Fruit fly (Drosophila melanogaster) whole organism, embryonic: ENCODE measurements around the gene Gld2.
A peak's percentile ranks its signal among the peaks of the same experiment; 100 is the strongest.

Experiments used
- Bdp1 ChIP-seq: fragments of 200-800 bp; sonication (Bioruptor generic); optimal IDR thresholded peaks from 3 replicates; lab custom pipeline; 2016; ENCODE audit warnings: missing biosample characterization, missing genetic modification characterization
- Blimp-1 ChIP-seq: fragments of 200-800 bp; sonication (Bioruptor generic); optimal IDR thresholded peaks from 3 replicates; lab custom pipeline; 2018; ENCODE audit warnings: missing biosample characterization, missing genetic modification characterization, mild to moderate bottlenecking, moderate library complexity, missing genetic modification reagents
- CG11696 ChIP-seq: fragments of 200-800 bp; sonication (Bioruptor generic); IDR thresholded peaks from 2 replicates; pipeline ENCODE4 v1.3.6; 2022; ENCODE audit warnings: missing biosample characterization, missing genetic modification characterization
- CG12219 ChIP-seq: fragments of 200-800 bp; sonication (Bioruptor generic); optimal IDR thresholded peaks from 3 replicates; lab custom pipeline; 2018; ENCODE audit warnings: missing biosample characterization, mild to moderate bottlenecking, missing genetic modification characterization
- CG1233 ChIP-seq: fragments of 200-800 bp; sonication (Bioruptor generic); optimal IDR thresholded peaks from 4 replicates; lab custom pipeline; 2018; ENCODE audit warnings: missing biosample characterization, mild to moderate bottlenecking, missing genetic modification characterization
- CG12659 ChIP-seq: fragments of 200-800 bp; sonication (Bioruptor generic); optimal IDR thresholded peaks from 3 replicates; lab custom pipeline; 2017; ENCODE audit warnings: mild to moderate bottlenecking, missing biosample characterization, missing genetic modification reagents, missing genetic modification characterization
- CG1529 ChIP-seq: fragments of 200-800 bp; sonication (Bioruptor generic); optimal IDR thresholded peaks from 3 replicates; lab custom pipeline; 2018; ENCODE audit warnings: missing biosample characterization, missing genetic modification characterization
- CG1602 ChIP-seq: fragments of 200-800 bp; sonication (Bioruptor generic); optimal IDR thresholded peaks from 3 replicates; lab custom pipeline; 2016; ENCODE audit warnings: missing biosample characterization, missing genetic modification characterization
- CG1647 ChIP-seq: fragments of 200-800 bp; sonication (Bioruptor generic); optimal IDR thresholded peaks from 3 replicates; lab custom pipeline; 2016; ENCODE audit warnings: missing biosample characterization, missing genetic modification characterization
- CG16815 ChIP-seq: fragments of 200-800 bp; sonication (Bioruptor generic); optimal IDR thresholded peaks from 3 replicates; lab custom pipeline; 2017; ENCODE audit warnings: missing biosample characterization, mild to moderate bottlenecking, missing genetic modification characterization
- CG17385 ChIP-seq: fragments of 200-800 bp; sonication (Bioruptor generic); optimal IDR thresholded peaks from 3 replicates; lab custom pipeline; 2018; ENCODE audit warnings: missing biosample characterization, mild to moderate bottlenecking, missing genetic modification characterization
- CG18262 ChIP-seq: fragments of 200-800 bp; optimal IDR thresholded peaks from 3 replicates; lab custom pipeline; 2019; ENCODE audit warnings: missing biosample characterization, mild to moderate bottlenecking, missing genetic modification characterization, moderate library complexity
- CG2712 ChIP-seq: fragments of 200-800 bp; optimal IDR thresholded peaks from 3 replicates; lab custom pipeline; 2019; ENCODE audit warnings: missing biosample characterization, mild to moderate bottlenecking, missing genetic modification characterization, moderate library complexity
- CG3847 ChIP-seq: fragments of 200-800 bp; sonication (Bioruptor generic); IDR thresholded peaks from 2 replicates; pipeline ENCODE4 v1.3.6; 2022; ENCODE audit warnings: missing biosample characterization, missing genetic modification characterization
- CG3995 ChIP-seq: fragments of 200-800 bp; sonication (Bioruptor generic); optimal IDR thresholded peaks from 3 replicates; lab custom pipeline; 2016; ENCODE audit warnings: missing biosample characterization, missing genetic modification characterization
- CG4360 ChIP-seq: fragments of 200-800 bp; sonication (Bioruptor generic); IDR thresholded peaks from 2 replicates; pipeline ENCODE4 v1.3.6; 2022; ENCODE audit warnings: missing biosample characterization, missing genetic modification characterization
- CG5245 ChIP-seq: fragments of 200-800 bp; sonication (Bioruptor generic); optimal IDR thresholded peaks from 3 replicates; lab custom pipeline; 2016; ENCODE audit warnings: missing biosample characterization, missing genetic modification characterization
- CG6813 ChIP-seq: fragments of 200-800 bp; sonication (Bioruptor generic); optimal IDR thresholded peaks from 2 replicates; lab custom pipeline; 2017; ENCODE audit warnings: missing biosample characterization, missing genetic modification characterization, mild to moderate bottlenecking, moderate library complexity, missing genetic modification reagents
- CG7839 ChIP-seq: fragments of 200-800 bp; sonication (Bioruptor generic); optimal IDR thresholded peaks from 3 replicates; lab custom pipeline; 2018; ENCODE audit warnings: missing biosample characterization, mild to moderate bottlenecking, missing genetic modification characterization, moderate library complexity
- CG9727 ChIP-seq: fragments of 200-800 bp; sonication (Bioruptor generic); optimal IDR thresholded peaks from 3 replicates; lab custom pipeline; 2017; ENCODE audit warnings: missing biosample characterization, mild to moderate bottlenecking, missing genetic modification characterization
- CHES-1-like ChIP-seq: fragments of 200-800 bp; sonication (Bioruptor generic); optimal IDR thresholded peaks from 2 replicates; lab custom pipeline; 2016; ENCODE audit warnings: missing biosample characterization, missing genetic modification characterization
- Dref ChIP-seq: fragments of 200-800 bp; sonication (Bioruptor generic); IDR thresholded peaks from 2 replicates; pipeline ENCODE4 v1.3.6; 2022; ENCODE audit warnings: missing biosample characterization, missing genetic modification characterization
- Drgx ChIP-seq: fragments of 200-800 bp; sonication (Bioruptor generic); IDR thresholded peaks from 2 replicates; pipeline ENCODE4 v1.3.6; 2022; ENCODE audit warnings: missing biosample characterization, missing genetic modification characterization
- Myb ChIP-seq: fragments of 200-800 bp; sonication (Bioruptor generic); optimal IDR thresholded peaks from 2 replicates; lab custom pipeline; 2016; ENCODE audit warnings: missing biosample characterization, missing genetic modification characterization
- Oli ChIP-seq: fragments of 200-800 bp; sonication (Bioruptor generic); optimal IDR thresholded peaks from 2 replicates; lab custom pipeline; 2018; ENCODE audit warnings: missing biosample characterization, mild to moderate bottlenecking, missing genetic modification characterization, moderate library complexity
- Pdp1 ChIP-seq, 2 experiments: fragments of 200-800 bp; sonication (Bioruptor generic); optimal IDR thresholded peaks; 3 replicates each; lab custom pipeline; 2016; ENCODE audit warnings: missing biosample characterization in 2 of 2, missing genetic modification characterization in 2 of 2, mild to moderate bottlenecking in 1 of 2, moderate library complexity in 1 of 2
- Spps ChIP-seq: fragments of 200-800 bp; sonication (Bioruptor generic); optimal IDR thresholded peaks from 2 replicates; lab custom pipeline; 2018; ENCODE audit warnings: missing biosample characterization, mild to moderate bottlenecking, missing genetic modification characterization
- Xbp1 ChIP-seq: fragments of 200-800 bp; sonication (Bioruptor generic); optimal IDR thresholded peaks from 3 replicates; lab custom pipeline; 2016; ENCODE audit warnings: missing biosample characterization, mild to moderate bottlenecking, missing genetic modification characterization
- Xrp1 ChIP-seq: fragments of 200-800 bp; sonication (Bioruptor generic); IDR thresholded peaks from 2 replicates; pipeline ENCODE4 v1.3.6; 2022; ENCODE audit warnings: missing biosample characterization, missing genetic modification characterization
- ap ChIP-seq: fragments of 200-800 bp; sonication (Bioruptor generic); IDR thresholded peaks from 2 replicates; pipeline ENCODE4 v1.3.6; 2022; ENCODE audit warnings: missing biosample characterization, missing genetic modification characterization
- bcd ChIP-seq: fragments of 200-800 bp; sonication (Bioruptor generic); optimal IDR thresholded peaks from 2 replicates; lab custom pipeline; 2017; ENCODE audit warnings: missing biosample characterization, mild to moderate bottlenecking, missing genetic modification characterization
- cato ChIP-seq: fragments of 200-800 bp; sonication (Bioruptor generic); optimal IDR thresholded peaks from 2 replicates; lab custom pipeline; 2016; ENCODE audit warnings: missing biosample characterization, missing genetic modification characterization, borderline replicate concordance
- en ChIP-seq: fragments of 200-800 bp; sonication (Bioruptor generic); optimal IDR thresholded peaks from 2 replicates; lab custom pipeline; 2016; ENCODE audit warnings: missing biosample characterization, missing genetic modification characterization
- fru ChIP-seq: fragments of >200 bp; optimal IDR thresholded peaks from 2 replicates; lab custom pipeline; 2017
- gsb-n ChIP-seq: fragments of 200-800 bp; sonication (Bioruptor generic); optimal IDR thresholded peaks from 3 replicates; lab custom pipeline; 2018; ENCODE audit warnings: missing biosample characterization, mild to moderate bottlenecking, missing genetic modification characterization
- ken ChIP-seq: fragments of 200-800 bp; sonication (Bioruptor generic); IDR thresholded peaks from 3 replicates; pipeline ENCODE4 v1.3.6; 2022; ENCODE audit warnings: missing biosample characterization, missing genetic modification characterization
- lmd ChIP-seq: fragments of 200-800 bp; sonication (Bioruptor generic); IDR thresholded peaks from 2 replicates; pipeline ENCODE4 v1.3.6; 2022; ENCODE audit warnings: missing biosample characterization, missing genetic modification characterization
- pfk ChIP-seq: fragments of 200-800 bp; sonication (Bioruptor generic); optimal IDR thresholded peaks from 2 replicates; lab custom pipeline; 2018; ENCODE audit warnings: missing biosample characterization, mild to moderate bottlenecking, missing genetic modification characterization, moderate library complexity
- phol ChIP-seq: fragments of 200-800 bp; sonication (Bioruptor generic); optimal IDR thresholded peaks from 3 replicates; lab custom pipeline; 2018; ENCODE audit warnings: missing biosample characterization, mild to moderate bottlenecking, missing genetic modification characterization, moderate library complexity
- ranshi ChIP-seq: fragments of 200-800 bp; sonication (Bioruptor generic); IDR thresholded peaks from 2 replicates; pipeline ENCODE4 v1.3.6; 2022; ENCODE audit warnings: missing biosample characterization, missing genetic modification characterization
- row ChIP-seq: fragments of 200-800 bp; sonication (Bioruptor generic); IDR thresholded peaks from 3 replicates; pipeline ENCODE4 v1.3.6; 2022; ENCODE audit warnings: missing biosample characterization, missing genetic modification characterization
- salm ChIP-seq: fragments of 200-800 bp; sonication (Bioruptor generic); optimal IDR thresholded peaks from 2 replicates; lab custom pipeline; 2018; ENCODE audit warnings: missing biosample characterization, mild to moderate bottlenecking, missing genetic modification characterization
- sc ChIP-seq, 3 experiments: fragments of >200 bp in 2 of 3; fragments of 200-800 bp in 1 of 3; sonication (Bioruptor generic) in 1 of 3; optimal IDR thresholded peaks; 2 replicates in 2 of 3; 3 replicates in 1 of 3; lab custom pipeline; 2017; ENCODE audit warnings: mild to moderate bottlenecking in 1 of 3, missing biosample characterization in 1 of 3, missing genetic modification characterization in 1 of 3, missing genetic modification reagents in 1 of 3
- sens ChIP-seq: fragments of 200-800 bp; sonication (Bioruptor generic); peaks from one replicate; lab custom pipeline; 2016; ENCODE audit warnings: missing biosample characterization, missing genetic modification characterization
- slp2 ChIP-seq: fragments of 200-800 bp; sonication (Bioruptor generic); optimal IDR thresholded peaks from 2 replicates; lab custom pipeline; 2016; ENCODE audit warnings: missing biosample characterization, missing genetic modification characterization
- sqz ChIP-seq: fragments of 200-800 bp; sonication (Bioruptor generic); optimal IDR thresholded peaks from 3 replicates; lab custom pipeline; 2018; ENCODE audit warnings: missing biosample characterization, mild to moderate bottlenecking, missing genetic modification characterization
- tap ChIP-seq: fragments of 200-800 bp; optimal IDR thresholded peaks from 3 replicates; lab custom pipeline; 2019; ENCODE audit warnings: missing biosample characterization, mild to moderate bottlenecking, missing genetic modification characterization, moderate library complexity
- tin ChIP-seq: fragments of 200-800 bp; sonication (Bioruptor generic); optimal IDR thresholded peaks from 3 replicates; lab custom pipeline; 2016; ENCODE audit warnings: missing biosample characterization, missing genetic modification characterization
- tio ChIP-seq: fragments of 200-800 bp; sonication (Bioruptor generic); optimal IDR thresholded peaks from 2 replicates; lab custom pipeline; 2017; ENCODE audit warnings: missing biosample characterization, missing genetic modification characterization, inconsistent platforms
- unpg ChIP-seq: fragments of 200-800 bp; sonication (Bioruptor generic); optimal IDR thresholded peaks from 3 replicates; lab custom pipeline; 2018; ENCODE audit warnings: missing biosample characterization, mild to moderate bottlenecking, missing genetic modification characterization, moderate library complexity
- zfh2 ChIP-seq: fragments of 200-800 bp; sonication (Bioruptor generic); optimal IDR thresholded peaks from 2 replicates; lab custom pipeline; 2016; ENCODE audit warnings: missing biosample characterization, missing genetic modification characterization

Gene Gld2

DNA sequence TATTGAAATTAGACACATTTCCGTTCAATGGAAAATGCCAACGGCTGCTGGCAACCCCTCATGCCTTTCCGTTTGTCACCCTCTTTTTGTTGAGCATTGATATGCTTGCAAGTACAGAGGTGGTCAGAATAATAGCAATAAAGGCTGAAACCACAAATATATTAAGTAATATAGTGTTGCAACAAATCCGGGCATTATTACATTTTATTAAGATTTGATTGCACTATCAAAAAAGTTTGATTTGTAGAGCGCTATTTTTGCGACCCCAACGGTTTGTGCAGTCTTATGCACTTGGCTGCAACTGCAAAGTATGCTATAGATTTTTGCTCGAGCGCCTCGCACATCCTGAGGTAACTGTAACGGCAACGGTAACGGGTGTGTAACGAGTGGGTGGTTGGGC, 48.6 kb downstream of the Gld2 start (continued):
- TF ChIP-seq CG3995 = no peak
- no peak for TF ChIP-seq CG1233 (GFP tag; lab: Kevin White, UChicago)
- peak; percentile 75 for TF ChIP-seq gsb-n (tag; lab: Kevin White, UChicago)
- TF ChIP-seq CG9727 (GFP tag; lab: Kevin White, UChicago) = peak; percentile 54
- TF ChIP-seq CG1647 (GFP tag; lab: Kevin White, UChicago) = no peak
- TF ChIP-seq Myb (GFP tag; lab: Kevin White, UChicago) = no peak
- TF ChIP-seq CG1529 (GFP tag; lab: Kevin White, UChicago) = peak; percentile 29
- peak; percentile 3 for TF ChIP-seq salm (tag; lab: Kevin White, UChicago)
- peak; percentile 28 for TF ChIP-seq Xbp1
- TF ChIP-seq zfh2 (GFP tag; lab: Kevin White, UChicago) = no peak
- TF ChIP-seq bcd (GFP tag; lab: Kevin White, UChicago) = peak; percentile 10
- peak; percentile 17 for TF ChIP-seq CG18262 (tag; lab: Kevin White, UChicago)
- TF ChIP-seq CG4360 (GFP tag; lab: Robert Waterston, UW) = no peak
- TF ChIP-seq ken (GFP tag; lab: Robert Waterston, UW) = 0 out of 3 replicates have a peak, but pooled peaks have one; percentile 34
- peak; percentile 53 for TF ChIP-seq unpg (GFP tag; lab: Kevin White, UChicago)
- peak; percentile 79 for TF ChIP-seq CG11696 (GFP tag; lab: Robert Waterston, UW)
- TF ChIP-seq sc (optimal IDR thresholded peaks at IDR 0.05; lab: Kevin White, UChicago) = no peak
- peak; percentile 34 for TF ChIP-seq sc (GFP tag; optimal IDR thresholded peaks at IDR 0.05; lab: Kevin White, UChicago)
- peak; percentile 19; the same call in 1 of the 2 replicates for TF ChIP-seq ap (GFP tag; lab: Robert Waterston, UW)
- TF ChIP-seq tap = peak; percentile 5
- peak; percentile 29 for TF ChIP-seq CG12219
- no peak for TF ChIP-seq pfk (GFP tag; lab: Kevin White, UChicago)
- peak; percentile 24 for TF ChIP-seq CG17385
- TF ChIP-seq Drgx (GFP tag; lab: Robert Waterston, UW) = 0 out of 2 replicates have a peak, but pooled peaks have one; percentile 12
- TF ChIP-seq Xrp1 = 0 out of 2 replicates have a peak, but pooled peaks have one; percentile 7
- TF ChIP-seq cato = no peak
- peak; percentile 92 for TF ChIP-seq sens (GFP tag; lab: Kevin White, UChicago)
- no peak for TF ChIP-seq Bdp1 (GFP tag; lab: Kevin White, UChicago)
- TF ChIP-seq CG16815 (GFP tag; lab: Kevin White, UChicago) = peak; percentile 63
- no peak for TF ChIP-seq en (GFP tag; lab: Kevin White, UChicago)
- no peak for TF ChIP-seq CHES-1-like (GFP tag; lab: Kevin White, UChicago)
- no peak for TF ChIP-seq CG5245 (GFP tag; lab: Kevin White, UChicago)
- TF ChIP-seq CG7839 (tag; lab: Kevin White, UChicago) = no peak
- TF ChIP-seq CG1602 (GFP tag; lab: Kevin White, UChicago) = peak; percentile 4
- no peak for TF ChIP-seq sqz (GFP tag; lab: Kevin White, UChicago)
- TF ChIP-seq phol = peak; percentile 43
- TF ChIP-seq Pdp1 (GFP tag; optimal IDR thresholded peaks at IDR 0.05; lab: Kevin White, UChicago) = peak in 1 of 2 experiments; percentile 23
- TF ChIP-seq CG12659 (GFP tag; lab: Kevin White, UChicago) = no peak
- peak; percentile 55 for TF ChIP-seq CG2712 (tag; lab: Kevin White, UChicago)
- peak; percentile 36; the same call in 1 of the 2 replicates for TF ChIP-seq ranshi (GFP tag; lab: Robert Waterston, UW)
- peak; percentile 11 for TF ChIP-seq slp2 (GFP tag; lab: Kevin White, UChicago)
- TF ChIP-seq lmd (GFP tag; lab: Robert Waterston, UW) = no peak
- peak; percentile 47; the same call in 2 of the 3 replicates for TF ChIP-seq row (GFP tag; lab: Robert Waterston, UW)
- TF ChIP-seq Dref (GFP tag; lab: Robert Waterston, UW) = no peak
- peak; percentile 62 for TF ChIP-seq Blimp-1 (GFP tag; lab: Kevin White, UChicago)
- TF ChIP-seq Oli = peak; percentile 36
- peak; percentile 18 for TF ChIP-seq tin
- no peak for TF ChIP-seq CG6813 (GFP tag; lab: Kevin White, UChicago)
- TF ChIP-seq Spps (tag; lab: Kevin White, UChicago) = peak; percentile 54
- peak; percentile 18 for TF ChIP-seq tio (GFP tag; lab: Kevin White, UChicago)
- TF ChIP-seq CG3847 (GFP tag; lab: Robert Waterston, UW) = 0 out of 2 replicates have a peak, but pooled peaks have one; percentile 5
- no peak for TF ChIP-seq fru
